Fruit fly (Drosophila melanogaster) whole organism, wandering third instar larva: ENCODE results near the gene ATP7.
A peak's percentile ranks its signal among the peaks of the same experiment; 100 is the strongest.

Experiments
- Abd-B ChIP-seq: fragments of >200 bp; optimal IDR thresholded peaks from 2 replicates; lab custom pipeline; 2017; ENCODE audit warnings: missing biosample characterization, missing genetic modification characterization
- CG32264 ChIP-seq: fragments of 200-800 bp; sonication (Bioruptor generic); optimal IDR thresholded peaks from 2 replicates; lab custom pipeline; 2016; ENCODE audit warnings: missing biosample characterization, missing genetic modification characterization
- CG9705 ChIP-seq: fragments of 200-800 bp; sonication (Bioruptor generic); optimal IDR thresholded peaks from 2 replicates; lab custom pipeline; 2018; ENCODE audit warnings: missing biosample characterization, mild to moderate bottlenecking, missing genetic modification characterization
- CrebA ChIP-seq: fragments of 200-800 bp; sonication (Bioruptor generic); optimal IDR thresholded peaks from 2 replicates; lab custom pipeline; 2016; ENCODE audit warnings: missing biosample characterization, mild to moderate bottlenecking, missing genetic modification characterization, borderline replicate concordance
- Dfd ChIP-seq: fragments of >200 bp; optimal IDR thresholded peaks from 2 replicates; lab custom pipeline; 2017; ENCODE audit warnings: missing biosample characterization, missing genetic modification characterization
- Dif ChIP-seq: fragments of 200-275, 200-300 bp; sonication (Bioruptor generic); optimal IDR thresholded peaks from 2 replicates; lab custom pipeline; 2018; ENCODE audit warnings: missing biosample characterization, missing genetic modification characterization; ENCODE audit not compliant: partially characterized antibody
- GATAd ChIP-seq: sonication (Bioruptor generic); optimal IDR thresholded peaks from 2 replicates; lab custom pipeline; 2016; ENCODE audit warnings: missing biosample characterization, missing genetic modification characterization
- HLH106 ChIP-seq: fragments of 200-800 bp; optimal IDR thresholded peaks from 3 replicates; lab custom pipeline; 2019; ENCODE audit warnings: missing biosample characterization, mild to moderate bottlenecking, missing genetic modification characterization, moderate library complexity
- Hnf4 ChIP-seq: fragments of 200-800 bp; sonication (Bioruptor generic); optimal IDR thresholded peaks from 2 replicates; lab custom pipeline; 2016; ENCODE audit warnings: missing biosample characterization, mild to moderate bottlenecking, missing genetic modification characterization
- Hr78 ChIP-seq: fragments of >200 bp; optimal IDR thresholded peaks from 2 replicates; lab custom pipeline; 2017; ENCODE audit warnings: missing biosample characterization, missing genetic modification characterization
- Hr83 ChIP-seq: fragments of 200-300 bp; sonication (Bioruptor generic); optimal IDR thresholded peaks from 2 replicates; lab custom pipeline; 2016; ENCODE audit warnings: missing biosample characterization, mild to moderate bottlenecking, missing genetic modification characterization, moderate library complexity; ENCODE audit not compliant: poor library complexity, severe bottlenecking
- Jra ChIP-seq: sonication (Bioruptor generic); optimal IDR thresholded peaks from 2 replicates; lab custom pipeline; 2016; ENCODE audit warnings: missing biosample characterization, missing genetic modification characterization
- Mio ChIP-seq: sonication (Bioruptor generic); optimal IDR thresholded peaks from 2 replicates; lab custom pipeline; 2016; ENCODE audit warnings: missing biosample characterization, missing genetic modification characterization
- Myc ChIP-seq: fragments of >200 bp; optimal IDR thresholded peaks from 2 replicates; lab custom pipeline; 2017
- N ChIP-seq: fragments of >200 bp; optimal IDR thresholded peaks from 2 replicates; lab custom pipeline; 2018; ENCODE audit warnings: missing biosample characterization, missing external identifiers, missing genetic modification characterization
- OdsH ChIP-seq: fragments of 200-800 bp; sonication (Bioruptor generic); optimal IDR thresholded peaks from 2 replicates; lab custom pipeline; 2016; ENCODE audit warnings: missing biosample characterization, mild to moderate bottlenecking, missing genetic modification characterization
- Rel ChIP-seq, 2 experiments: fragments of 200-800 bp; sonication (Bioruptor generic) in 1 of 2; optimal IDR thresholded peaks; 2 replicates in 1 of 2; 3 replicates in 1 of 2; lab custom pipeline; 2016 to 2019; ENCODE audit warnings: mild to moderate bottlenecking in 2 of 2, missing biosample characterization in 2 of 2, missing genetic modification characterization in 2 of 2, moderate library complexity in 1 of 2
- Sp1 ChIP-seq: fragments of 200-800 bp; sonication (Bioruptor generic); optimal IDR thresholded peaks from 3 replicates; lab custom pipeline; 2019; ENCODE audit warnings: missing biosample characterization, mild to moderate bottlenecking, missing genetic modification characterization, moderate library complexity
- br ChIP-seq: fragments of 200-800 bp; sonication (Bioruptor generic); optimal IDR thresholded peaks from 2 replicates; lab custom pipeline; 2016; ENCODE audit warnings: missing biosample characterization, missing genetic modification characterization
- brk ChIP-seq: fragments of 200-800 bp; sonication (Bioruptor generic); optimal IDR thresholded peaks from 2 replicates; lab custom pipeline; 2016; ENCODE audit warnings: missing biosample characterization, mild to moderate bottlenecking, missing genetic modification characterization
- dl ChIP-seq, 2 experiments: fragments of 175-275, 200-275 bp in 1 of 2; fragments of 200-275 bp in 1 of 2; sonication (Bioruptor generic); optimal IDR thresholded peaks; lab custom pipeline; 2018; ENCODE audit warnings: mild to moderate bottlenecking in 2 of 2, missing biosample characterization in 2 of 2, missing genetic modification characterization in 2 of 2, moderate library complexity in 2 of 2; ENCODE audit not compliant: partially characterized antibody in 2 of 2, insufficient read depth in 1 of 2
- dmrt93B ChIP-seq: fragments of 200-800 bp; sonication (Bioruptor generic); optimal IDR thresholded peaks from 2 replicates; lab custom pipeline; 2018; ENCODE audit warnings: missing biosample characterization, mild to moderate bottlenecking, missing genetic modification characterization
- dsf ChIP-seq: sonication (Bioruptor generic); optimal IDR thresholded peaks from 2 replicates; lab custom pipeline; 2016; ENCODE audit warnings: missing biosample characterization, missing genetic modification characterization, borderline replicate concordance
- ey ChIP-seq: fragments of 200-800 bp; sonication (Bioruptor generic); optimal IDR thresholded peaks from 2 replicates; lab custom pipeline; 2016; ENCODE audit warnings: missing biosample characterization, missing genetic modification characterization
- foxo ChIP-seq, 2 experiments: fragments of 200-800 bp; sonication (Bioruptor generic); optimal IDR thresholded peaks; 2 replicates in 1 of 2; 3 replicates in 1 of 2; lab custom pipeline; 2016 to 2017; ENCODE audit warnings: missing biosample characterization in 2 of 2, missing genetic modification characterization in 2 of 2
- fru ChIP-seq: fragments of 200-800 bp; sonication (Bioruptor generic); optimal IDR thresholded peaks from 3 replicates; lab custom pipeline; 2016; ENCODE audit warnings: missing biosample characterization, mild to moderate bottlenecking, missing genetic modification characterization
- h ChIP-seq: fragments of 200-800 bp; sonication (Bioruptor generic); optimal IDR thresholded peaks from 3 replicates; lab custom pipeline; 2016; ENCODE audit warnings: missing biosample characterization, mild to moderate bottlenecking, missing genetic modification characterization
- jim ChIP-seq: fragments of 175-275, 200-325 bp; sonication (Bioruptor generic); optimal IDR thresholded peaks from 2 replicates; lab custom pipeline; 2016; ENCODE audit warnings: missing biosample characterization, mild to moderate bottlenecking, missing genetic modification characterization
- lola ChIP-seq: fragments of >200 bp; optimal IDR thresholded peaks from 2 replicates; lab custom pipeline; 2017; ENCODE audit warnings: missing biosample characterization, missing genetic modification characterization
- pan ChIP-seq: fragments of >200 bp; optimal IDR thresholded peaks from 2 replicates; lab custom pipeline; 2017
- psq ChIP-seq: fragments of 200-800 bp; sonication (Bioruptor generic); optimal IDR thresholded peaks from 3 replicates; lab custom pipeline; 2017; ENCODE audit warnings: missing biosample characterization, mild to moderate bottlenecking, missing genetic modification characterization, moderate library complexity
- rgr ChIP-seq: fragments of 200-800 bp; sonication (Bioruptor generic); optimal IDR thresholded peaks from 3 replicates; lab custom pipeline; 2016; ENCODE audit warnings: missing biosample characterization, mild to moderate bottlenecking, missing genetic modification characterization
- sage ChIP-seq: fragments of 200-800 bp; sonication (Bioruptor generic); optimal IDR thresholded peaks from 2 replicates; lab custom pipeline; 2016; ENCODE audit warnings: missing biosample characterization, mild to moderate bottlenecking, missing genetic modification characterization
- sv ChIP-seq: fragments of 200-800 bp; sonication (Bioruptor generic); optimal IDR thresholded peaks from 3 replicates; lab custom pipeline; 2016; ENCODE audit warnings: missing biosample characterization, missing genetic modification characterization
- tai ChIP-seq: sonication (Bioruptor generic); optimal IDR thresholded peaks from 2 replicates; lab custom pipeline; 2016; ENCODE audit warnings: missing biosample characterization, missing genetic modification characterization
- usp ChIP-seq: fragments of >200 bp; optimal IDR thresholded peaks from 2 replicates; lab custom pipeline; 2017; ENCODE audit warnings: missing biosample characterization, missing genetic modification characterization

ATP7 gene

dm6 chrX:11805066-11805766 is 49.6 kb upstream of the ATP7 start:
- TF ChIP-seq dsf (GFP tag; lab: Kevin White, UChicago) (no peak), psq (GFP tag; lab: Kevin White, UChicago) (peak; percentile 20), pan (no peak), rgr (GFP tag; lab: Kevin White, UChicago) (peak; percentile 24), Hnf4 (GFP tag; lab: Kevin White, UChicago) (peak; percentile 31), Dif (peak; percentile 18), GATAd (GFP tag; lab: Kevin White, UChicago) (no peak), fru (GFP tag; lab: Kevin White, UChicago) (no peak), Sp1 (GFP tag; lab: Kevin White, UChicago) (no peak), foxo (GFP tag; optimal IDR thresholded peaks at IDR 0.05; lab: Kevin White, UChicago) (peak in 1 of 2 experiments; percentile 7), Jra (GFP tag; lab: Kevin White, UChicago) (no peak), Abd-B (GFP tag; lab: Kevin White, UChicago) (no peak), jim (GFP tag; lab: Kevin White, UChicago) (no peak), Rel (GFP tag; optimal IDR thresholded peaks at IDR 0.05; lab: Kevin White, UChicago) (peak; percentile 15), Rel (tag; optimal IDR thresholded peaks at IDR 0.05; lab: Kevin White, UChicago) (peak; percentile 77), CrebA (GFP tag; lab: Kevin White, UChicago) (peak; percentile 98), Hr83 (GFP tag; lab: Kevin White, UChicago) (no peak), dl (GFP tag; optimal IDR thresholded peaks at IDR 0.05; lab: Kevin White, UChicago; ENCODE audit: insufficient read depth in 1 of 2, partially characterized antibody in 2 of 2) (peak in 1 of 2 experiments; percentile 43), h (GFP tag; lab: Kevin White, UChicago) (peak; percentile 21), sv (GFP tag; lab: Kevin White, UChicago) (no peak), tai (GFP tag; lab: Kevin White, UChicago) (no peak), OdsH (peak; percentile 13), N (GFP tag; lab: Kevin White, UChicago) (no peak), lola (GFP tag; lab: Kevin White, UChicago) (no peak), HLH106 (no peak)

dm6 chrX:11806196-11806595 is 48.6 kb upstream of the ATP7 start:
- peak; percentile 59 for TF ChIP-seq Hnf4 (GFP tag; lab: Kevin White, UChicago)
- TF ChIP-seq ey (GFP tag; lab: Kevin White, UChicago) = no peak
- TF ChIP-seq psq (GFP tag; lab: Kevin White, UChicago) = no peak
- TF ChIP-seq usp (GFP tag; lab: Kevin White, UChicago) = no peak
- peak; percentile 51 for TF ChIP-seq h (GFP tag; lab: Kevin White, UChicago)
- peak; percentile 10 for TF ChIP-seq CG32264
- peak; percentile 18 for TF ChIP-seq HLH106
- peak in 1 of 2 experiments; percentile 46 for TF ChIP-seq foxo (GFP tag; optimal IDR thresholded peaks at IDR 0.05; lab: Kevin White, UChicago)
- peak; percentile 48 for TF ChIP-seq rgr (GFP tag; lab: Kevin White, UChicago)
- TF ChIP-seq sage (GFP tag; lab: Kevin White, UChicago) = peak; percentile 24
- TF ChIP-seq br = no peak
- no peak for TF ChIP-seq Jra (GFP tag; lab: Kevin White, UChicago)
- peak; percentile 45 for TF ChIP-seq Sp1 (GFP tag; lab: Kevin White, UChicago)
- TF ChIP-seq Rel (GFP tag; optimal IDR thresholded peaks at IDR 0.05; lab: Kevin White, UChicago) = no peak
- peak; percentile 55 for TF ChIP-seq Rel (tag; optimal IDR thresholded peaks at IDR 0.05; lab: Kevin White, UChicago)
- TF ChIP-seq CrebA (GFP tag; lab: Kevin White, UChicago) = peak; percentile 95
- no peak for TF ChIP-seq Hr83 (GFP tag; lab: Kevin White, UChicago)
- TF ChIP-seq OdsH = peak; percentile 49
- TF ChIP-seq CG9705 (GFP tag; lab: Kevin White, UChicago) = peak; percentile 29

- TF ChIP-seq Hr83 (GFP tag; lab: Kevin White, UChicago) = peak; percentile 41
- TF ChIP-seq sage (GFP tag; lab: Kevin White, UChicago) = no peak
- no peak for TF ChIP-seq CG9705 (GFP tag; lab: Kevin White, UChicago)
- peak; percentile 93 for TF ChIP-seq Dif
- peak; percentile 56 for TF ChIP-seq psq (GFP tag; lab: Kevin White, UChicago)
- no peak for TF ChIP-seq ey (GFP tag; lab: Kevin White, UChicago)
- peak; percentile 17 for TF ChIP-seq fru (GFP tag; lab: Kevin White, UChicago)
- TF ChIP-seq rgr (GFP tag; lab: Kevin White, UChicago) = peak; percentile 26
- TF ChIP-seq Hnf4 (GFP tag; lab: Kevin White, UChicago) = peak; percentile 61
- no peak for TF ChIP-seq Dfd (GFP tag; lab: Kevin White, UChicago)
- no peak for TF ChIP-seq dmrt93B
- peak; percentile 5 for TF ChIP-seq Rel (GFP tag; optimal IDR thresholded peaks at IDR 0.05; lab: Kevin White, UChicago)
- TF ChIP-seq Rel (tag; optimal IDR thresholded peaks at IDR 0.05; lab: Kevin White, UChicago) = peak; percentile 22
- TF ChIP-seq HLH106 = peak; percentile 52
- TF ChIP-seq brk = peak; percentile 24
- peak; percentile 22 for TF ChIP-seq br
- TF ChIP-seq Abd-B (GFP tag; lab: Kevin White, UChicago) = no peak
- TF ChIP-seq Jra (GFP tag; lab: Kevin White, UChicago) = no peak
- peak; percentile 72 for TF ChIP-seq CrebA (GFP tag; lab: Kevin White, UChicago)
- no peak for TF ChIP-seq jim (GFP tag; lab: Kevin White, UChicago)
- peak; percentile 58 to 78 for TF ChIP-seq dl (GFP tag; optimal IDR thresholded peaks at IDR 0.05; lab: Kevin White, UChicago; ENCODE audit: insufficient read depth in 1 of 2, partially characterized antibody in 2 of 2)
- TF ChIP-seq Hr78 = no peak
- TF ChIP-seq usp (GFP tag; lab: Kevin White, UChicago) = no peak
- no peak for TF ChIP-seq CG32264
- peak; percentile 41 for TF ChIP-seq OdsH
- no peak for TF ChIP-seq Mio (GFP tag; lab: Kevin White, UChicago)
- TF ChIP-seq Myc (lab: Kevin White, UChicago) = no peak
Observed at dm6 chrX:11806867-11807747, 47.7 kb upstream of the ATP7 start, which contains the start of gene Hsc70-3. TSS of gene Hsc70-3 (minus strand) at chrX:11807117.
